Worm (Caenorhabditis elegans): Measurements from ENCODE around the gene F31E3.6.

Gene F31E3.6

ce11 chrIII:6961937-6962504, 19.9 kb upstream of the F31E3.6 start, which contains the start of the genes rpn-6.1 and F57B9.1:
TSS of gene rpn-6.1 (minus strand) at chrIII:6962001.
TSS of gene F57B9.1 (plus strand) at chrIII:6962090.
- TF ChIP-seq nhr-232 (tag; optimal IDR thresholded peaks at IDR 0.05): no peak
- TF ChIP-seq ama-1 (optimal IDR thresholded peaks at IDR 0.05): no peak
- no peak for TF ChIP-seq hlh-30 (tag; optimal IDR thresholded peaks at IDR 0.05; ENCODE audit: insufficient read depth)
- no peak for TF ChIP-seq eyg-1 (tag; optimal IDR thresholded peaks at IDR 0.05)
- TF ChIP-seq unc-55 (GFP tag; optimal IDR thresholded peaks at IDR 0.05): peak; percentile 33
- TF ChIP-seq elt-2 (tag; optimal IDR thresholded peaks at IDR 0.05): peak; percentile 43

ce11 chrIII:6968080-6968639, 13.7 kb upstream of the F31E3.6 start, which contains the start of gene panl-2:
TSS of gene panl-2 (minus strand) at chrIII:6968130.
- peak; percentile 82 for TF ChIP-seq hlh-30 (tag; optimal IDR thresholded peaks at IDR 0.05; ENCODE audit: insufficient read depth)
- TF ChIP-seq hlh-13 (GFP tag; optimal IDR thresholded peaks at IDR 0.05): no peak
- no peak for TF ChIP-seq nhr-11 (tag; optimal IDR thresholded peaks at IDR 0.05)
- no peak for TF ChIP-seq npax-4 (tag; optimal IDR thresholded peaks at IDR 0.05)
- TF ChIP-seq elt-2 (tag; optimal IDR thresholded peaks at IDR 0.05): no peak
- TF ChIP-seq nfya-1 (tag; optimal IDR thresholded peaks at IDR 0.05): peak; percentile 44
- no peak for TF ChIP-seq syd-9 (tag; optimal IDR thresholded peaks at IDR 0.05)
- TF ChIP-seq ceh-31 (tag; optimal IDR thresholded peaks at IDR 0.05): no peak
- no peak for TF ChIP-seq K02D7.2 (tag; optimal IDR thresholded peaks at IDR 0.05)
- TF ChIP-seq ceh-18 (tag; optimal IDR thresholded peaks at IDR 0.05): no peak
- no peak for TF ChIP-seq gmeb-2 (tag; optimal IDR thresholded peaks at IDR 0.05)
- TF ChIP-seq ahr-1 (tag; optimal IDR thresholded peaks at IDR 0.05): no peak
- no peak for TF ChIP-seq ceh-48 (tag; optimal IDR thresholded peaks at IDR 0.05)
- TF ChIP-seq ceh-30 (tag; optimal IDR thresholded peaks at IDR 0.05): no peak
- no peak for TF ChIP-seq pha-2 (tag; optimal IDR thresholded peaks at IDR 0.05)

DNA sequence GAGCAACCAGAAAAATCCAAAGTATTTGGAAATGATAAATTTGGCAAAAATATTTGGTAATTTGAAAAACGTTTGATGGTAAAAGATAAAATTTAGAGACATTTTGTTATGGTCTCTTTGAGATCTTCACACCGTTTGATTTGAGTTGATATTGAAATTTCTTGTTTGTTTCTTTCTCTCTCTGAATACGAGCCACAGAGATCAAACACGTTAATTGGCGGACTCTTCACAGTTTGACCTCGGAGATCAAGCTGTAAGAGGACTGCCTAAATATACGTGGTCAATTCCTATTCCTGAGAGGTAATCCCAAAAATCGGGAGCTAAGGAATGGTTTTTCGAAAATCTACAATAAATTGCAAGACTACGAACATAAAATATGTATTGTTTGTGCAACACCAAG, 13.2 kb upstream of the F31E3.6 start:
- TF ChIP-seq ceh-19 (GFP tag; optimal IDR thresholded peaks at IDR 0.05) (no peak), ceh-14 (tag; optimal IDR thresholded peaks at IDR 0.05) (no peak)

- TF ChIP-seq madf-2 (tag; optimal IDR thresholded peaks at IDR 0.05): no peak
- no peak for TF ChIP-seq lin-11 (tag; optimal IDR thresholded peaks at IDR 0.05)
- TF ChIP-seq T23F11.4 (GFP tag; optimal IDR thresholded peaks at IDR 0.05): no peak
- no peak for TF ChIP-seq hlh-6 (tag; optimal IDR thresholded peaks at IDR 0.05)
- TF ChIP-seq che-1 (tag; optimal IDR thresholded peaks at IDR 0.05): no peak
These were observed 12.8 kb upstream of the F31E3.6 start, which contains the start of gene F31E3.12 for ce11 chrIII:6969090-6969489. TSS of gene F31E3.12 (plus strand) at chrIII:6969390.

DNA sequence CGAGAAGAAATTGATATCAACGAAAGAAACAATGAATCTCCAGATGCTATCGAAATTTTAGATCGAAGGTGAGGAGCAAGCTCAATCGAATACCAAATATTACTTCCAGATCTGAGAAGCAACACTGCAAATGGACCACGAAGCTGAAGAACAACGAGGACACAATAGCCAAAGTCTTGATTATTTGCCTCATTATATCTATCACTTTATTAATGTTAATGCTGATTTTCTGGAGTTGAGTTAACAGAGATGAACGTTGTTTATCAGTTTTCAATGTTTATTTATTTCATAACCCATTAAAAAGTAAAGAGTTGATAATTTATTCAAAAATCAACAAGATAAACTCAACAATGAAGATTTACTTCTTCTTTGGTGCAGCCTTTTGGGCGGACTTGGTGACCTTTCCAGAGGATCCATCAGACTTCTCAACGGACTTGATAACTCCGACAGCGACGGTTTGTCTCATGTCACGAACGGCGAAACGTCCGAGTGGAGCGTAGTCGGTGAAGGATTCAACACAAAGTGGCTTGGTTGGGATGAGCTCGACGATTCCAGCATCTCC, 12.0 kb upstream of the F31E3.6 start:
- no peak for TF ChIP-seq pros-1 (tag; optimal IDR thresholded peaks at IDR 0.05)
- no peak for TF ChIP-seq ceh-34 (tag; optimal IDR thresholded peaks at IDR 0.05)
- no peak for TF ChIP-seq sox-4 (tag; optimal IDR thresholded peaks at IDR 0.05)
- TF ChIP-seq ceh-24 (tag; optimal IDR thresholded peaks at IDR 0.05): no peak
- no peak for TF ChIP-seq C38D4.7 (GFP tag; optimal IDR thresholded peaks at IDR 0.05)
- no peak for TF ChIP-seq hlh-15 (tag; optimal IDR thresholded peaks at IDR 0.05)
- no peak for TF ChIP-seq pha-2 (tag; optimal IDR thresholded peaks at IDR 0.05)
- TF ChIP-seq unc-55 (GFP tag; optimal IDR thresholded peaks at IDR 0.05): no peak
- TF ChIP-seq dve-1 (tag; optimal IDR thresholded peaks at IDR 0.05): no peak
- no peak for TF ChIP-seq unc-42 (tag; optimal IDR thresholded peaks at IDR 0.05)
- TF ChIP-seq ceh-14 (tag; optimal IDR thresholded peaks at IDR 0.05): no peak
- TF ChIP-seq npax-4 (tag; optimal IDR thresholded peaks at IDR 0.05): no peak
- TF ChIP-seq pha-4 (tag; optimal IDR thresholded peaks at IDR 0.05): no peak
- TF ChIP-seq nfya-1 (tag; optimal IDR thresholded peaks at IDR 0.05): no peak
- no peak for TF ChIP-seq gmeb-2 (tag; optimal IDR thresholded peaks at IDR 0.05)
- no peak for TF ChIP-seq lin-11 (tag; optimal IDR thresholded peaks at IDR 0.05)
- TF ChIP-seq hlh-30 (tag; optimal IDR thresholded peaks at IDR 0.05; ENCODE audit: insufficient read depth): no peak
- TF ChIP-seq ceh-18 (tag; optimal IDR thresholded peaks at IDR 0.05): no peak
- TF ChIP-seq che-1 (tag; optimal IDR thresholded peaks at IDR 0.05): no peak

All from whole organism, late embryonic.